Fruit fly (Drosophila melanogaster) whole organism, embryonic: ENCODE measurements around the gene Cad96Cb.

ENCODE experiments used
- Atf6 ChIP-seq: fragments of 200-800 bp; sonication (Bioruptor generic); IDR thresholded peaks from 2 replicates; pipeline ENCODE4 v1.3.6; 2022; ENCODE audit warnings: missing biosample characterization, missing genetic modification characterization
- CG11247 ChIP-seq: fragments of 200-800 bp; sonication (Bioruptor generic); IDR thresholded peaks from 2 replicates; pipeline ENCODE4 v1.3.6; 2022; ENCODE audit warnings: missing biosample characterization, missing genetic modification characterization
- CG11560 ChIP-seq: fragments of 200-800 bp; sonication (Bioruptor generic); IDR thresholded peaks from 3 replicates; pipeline ENCODE4 v1.3.6; 2022; ENCODE audit warnings: missing biosample characterization, missing genetic modification characterization
- CG11696 ChIP-seq: fragments of 200-800 bp; sonication (Bioruptor generic); IDR thresholded peaks from 2 replicates; pipeline ENCODE4 v1.3.6; 2022; ENCODE audit warnings: missing biosample characterization, missing genetic modification characterization
- CG12155 ChIP-seq: fragments of 200-800 bp; sonication (Bioruptor generic); optimal IDR thresholded peaks from 3 replicates; lab custom pipeline; 2016; ENCODE audit warnings: missing biosample characterization, missing genetic modification characterization
- CG1233 ChIP-seq: fragments of 200-800 bp; sonication (Bioruptor generic); optimal IDR thresholded peaks from 4 replicates; lab custom pipeline; 2018; ENCODE audit warnings: missing biosample characterization, mild to moderate bottlenecking, missing genetic modification characterization
- CG13424 ChIP-seq: fragments of 200-800 bp; sonication (Bioruptor generic); optimal IDR thresholded peaks from 2 replicates; lab custom pipeline; 2019; ENCODE audit warnings: missing biosample characterization, mild to moderate bottlenecking, missing genetic modification characterization, moderate library complexity
- CG1603 ChIP-seq: fragments of 200-800 bp; sonication (Bioruptor generic); optimal IDR thresholded peaks from 2 replicates; lab custom pipeline; 2019; ENCODE audit warnings: missing biosample characterization, mild to moderate bottlenecking, missing genetic modification characterization, moderate library complexity
- CG17912 ChIP-seq: fragments of 200-800 bp; sonication (Bioruptor generic); optimal IDR thresholded peaks from 2 replicates; lab custom pipeline; 2018; ENCODE audit warnings: missing biosample characterization, mild to moderate bottlenecking, missing genetic modification characterization
- CG18599 ChIP-seq: fragments of 200-800 bp; sonication (Bioruptor generic); optimal IDR thresholded peaks from 3 replicates; lab custom pipeline; 2017; ENCODE audit warnings: missing biosample characterization, missing genetic modification characterization, mild to moderate bottlenecking, moderate library complexity, missing genetic modification reagents
- CG3163 ChIP-seq: fragments of 200-800 bp; sonication (Bioruptor generic); optimal IDR thresholded peaks from 3 replicates; lab custom pipeline; 2016; ENCODE audit warnings: missing biosample characterization, missing genetic modification characterization
- CG3281 ChIP-seq: fragments of 200-800 bp; sonication (Bioruptor generic); optimal IDR thresholded peaks from 3 replicates; lab custom pipeline; 2017; ENCODE audit warnings: missing biosample characterization, mild to moderate bottlenecking, missing genetic modification characterization
- CG33213 ChIP-seq: fragments of 200-800 bp; sonication (Bioruptor generic); optimal IDR thresholded peaks from 3 replicates; lab custom pipeline; 2016; ENCODE audit warnings: missing biosample characterization, missing genetic modification characterization
- CG4328 ChIP-seq: fragments of 200-800 bp; sonication (Bioruptor generic); optimal IDR thresholded peaks from 3 replicates; lab custom pipeline; 2017; ENCODE audit warnings: missing biosample characterization, missing genetic modification reagents, missing genetic modification characterization
- CG4360 ChIP-seq: fragments of 200-800 bp; sonication (Bioruptor generic); IDR thresholded peaks from 2 replicates; pipeline ENCODE4 v1.3.6; 2022; ENCODE audit warnings: missing biosample characterization, missing genetic modification characterization
- CG6765 ChIP-seq: fragments of 200-800 bp; sonication (Bioruptor generic); optimal IDR thresholded peaks from 3 replicates; lab custom pipeline; 2017; ENCODE audit warnings: missing biosample characterization, mild to moderate bottlenecking, missing genetic modification characterization
- CG7372 ChIP-seq: fragments of 200-800 bp; sonication (Bioruptor generic); IDR thresholded peaks from 2 replicates; pipeline ENCODE4 v1.3.6; 2022; ENCODE audit warnings: missing biosample characterization, missing genetic modification characterization
- CG7987 ChIP-seq: fragments of 200-800 bp; sonication (Bioruptor generic); optimal IDR thresholded peaks from 2 replicates; lab custom pipeline; 2018; ENCODE audit warnings: missing biosample characterization, mild to moderate bottlenecking, missing genetic modification characterization, moderate library complexity
- CG8388 ChIP-seq: fragments of 200-800 bp; sonication (Bioruptor generic); optimal IDR thresholded peaks from 2 replicates; lab custom pipeline; 2019; ENCODE audit warnings: missing biosample characterization, mild to moderate bottlenecking, missing genetic modification characterization, moderate library complexity
- CG8765 ChIP-seq: fragments of 200-800 bp; sonication (Bioruptor generic); IDR thresholded peaks from 2 replicates; pipeline ENCODE4 v1.3.6; 2022; ENCODE audit warnings: missing biosample characterization, missing genetic modification characterization
- CG8944 ChIP-seq: fragments of 200-800 bp; sonication (Bioruptor generic); optimal IDR thresholded peaks from 3 replicates; lab custom pipeline; 2016; ENCODE audit warnings: missing biosample characterization, missing genetic modification characterization
- Hsf ChIP-seq: fragments of 200-800 bp; sonication (Bioruptor generic); optimal IDR thresholded peaks from 3 replicates; lab custom pipeline; 2016; ENCODE audit warnings: missing biosample characterization, missing genetic modification characterization
- Lhr ChIP-seq: fragments of 200-800 bp; sonication (Bioruptor generic); optimal IDR thresholded peaks from 3 replicates; lab custom pipeline; 2017; ENCODE audit warnings: mild to moderate bottlenecking, missing biosample characterization, missing genetic modification reagents, missing genetic modification characterization
- MTF-1 ChIP-seq: fragments of 200-800 bp; sonication (Bioruptor generic); optimal IDR thresholded peaks from 2 replicates; lab custom pipeline; 2018; ENCODE audit warnings: missing biosample characterization, mild to moderate bottlenecking, missing genetic modification characterization, borderline replicate concordance
- Mad ChIP-seq: fragments of 200-800 bp; sonication (Bioruptor generic); optimal IDR thresholded peaks from 2 replicates; lab custom pipeline; 2016; ENCODE audit warnings: missing biosample characterization, missing genetic modification characterization
- NK7.1 ChIP-seq: fragments of 200-800 bp; sonication (Bioruptor generic); optimal IDR thresholded peaks from 3 replicates; lab custom pipeline; 2016; ENCODE audit warnings: missing biosample characterization, missing genetic modification characterization
- Oaz ChIP-seq: fragments of 200-800 bp; sonication (Bioruptor generic); IDR thresholded peaks from 2 replicates; pipeline ENCODE4 v1.3.6; 2022; ENCODE audit warnings: missing biosample characterization, missing genetic modification characterization
- Oli ChIP-seq: fragments of 200-800 bp; sonication (Bioruptor generic); optimal IDR thresholded peaks from 2 replicates; lab custom pipeline; 2018; ENCODE audit warnings: missing biosample characterization, mild to moderate bottlenecking, missing genetic modification characterization, moderate library complexity
- PHDP ChIP-seq: fragments of 200-800 bp; sonication (Bioruptor generic); optimal IDR thresholded peaks from 3 replicates; lab custom pipeline; 2018; ENCODE audit warnings: missing biosample characterization, mild to moderate bottlenecking, missing genetic modification characterization, moderate library complexity
- Sin3A ChIP-seq: fragments of >200 bp; optimal IDR thresholded peaks from 2 replicates; lab custom pipeline; 2018
- al ChIP-seq: fragments of 200-800 bp; sonication (Bioruptor generic); IDR thresholded peaks from 2 replicates; pipeline ENCODE4 v1.3.6; 2022; ENCODE audit warnings: missing biosample characterization, missing genetic modification characterization
- bab2 ChIP-seq: fragments of 200-800 bp; sonication (Bioruptor generic); optimal IDR thresholded peaks from 2 replicates; lab custom pipeline; 2016; ENCODE audit warnings: missing biosample characterization, missing genetic modification characterization
- bigmax ChIP-seq: fragments of 200-800 bp; sonication (Bioruptor generic); optimal IDR thresholded peaks from 2 replicates; lab custom pipeline; 2018; ENCODE audit warnings: missing biosample characterization, mild to moderate bottlenecking, missing genetic modification characterization
- fd3F ChIP-seq: fragments of 200-800 bp; sonication (Bioruptor generic); optimal IDR thresholded peaks from 2 replicates; lab custom pipeline; 2018; ENCODE audit warnings: missing biosample characterization, mild to moderate bottlenecking, missing genetic modification characterization, moderate library complexity
- ftz-f1 ChIP-seq: fragments of 200-800 bp; sonication (Bioruptor generic); optimal IDR thresholded peaks from 2 replicates; lab custom pipeline; 2016; ENCODE audit warnings: missing biosample characterization, missing genetic modification characterization
- gcm2 ChIP-seq: fragments of 200-800 bp; sonication (Bioruptor generic); optimal IDR thresholded peaks from 2 replicates; lab custom pipeline; 2016; ENCODE audit warnings: missing biosample characterization, missing genetic modification characterization
- grau ChIP-seq: fragments of 200-800 bp; optimal IDR thresholded peaks from 3 replicates; lab custom pipeline; 2019; ENCODE audit warnings: missing biosample characterization, mild to moderate bottlenecking, missing genetic modification characterization, moderate library complexity
- inv ChIP-seq: fragments of 200-800 bp; sonication (Bioruptor generic); IDR thresholded peaks from 2 replicates; pipeline ENCODE4 v1.3.6; 2022; ENCODE audit warnings: missing biosample characterization, missing genetic modification characterization; ENCODE audit not compliant: partially characterized antibody
- luna ChIP-seq: fragments of 200-800 bp; sonication (Bioruptor generic); optimal IDR thresholded peaks from 2 replicates; lab custom pipeline; 2016; ENCODE audit warnings: missing biosample characterization, missing genetic modification characterization
- maf-S ChIP-seq: fragments of 200-800 bp; sonication (Bioruptor generic); optimal IDR thresholded peaks from 2 replicates; lab custom pipeline; 2016; ENCODE audit warnings: missing biosample characterization, missing genetic modification characterization
- nmo ChIP-seq: fragments of 200-800 bp; sonication (Bioruptor generic); optimal IDR thresholded peaks from 2 replicates; lab custom pipeline; 2018; ENCODE audit warnings: missing biosample characterization, mild to moderate bottlenecking, missing genetic modification characterization, moderate library complexity
- nom ChIP-seq: fragments of 200-800 bp; sonication (Bioruptor generic); optimal IDR thresholded peaks from 2 replicates; lab custom pipeline; 2017; ENCODE audit warnings: missing biosample characterization, missing genetic modification characterization, mild to moderate bottlenecking, moderate library complexity, missing genetic modification reagents
- pan ChIP-seq, 4 experiments: fragments of >200 bp in 3 of 4; fragments of 200-800 bp in 1 of 4; sonication (Bioruptor generic) in 1 of 4; optimal IDR thresholded peaks in 3 of 4; IDR thresholded peaks in 1 of 4; 2 replicates each; pipeline versions ENCODE4 v1.3.6 to Lab custom; 2017 to 2022; ENCODE audit warnings: missing biosample characterization in 2 of 4, missing genetic modification characterization in 2 of 4, mixed read lengths in 1 of 4
- schlank ChIP-seq: fragments of 200-800 bp; sonication (Bioruptor generic); optimal IDR thresholded peaks from 2 replicates; lab custom pipeline; 2018; ENCODE audit warnings: missing biosample characterization, mild to moderate bottlenecking, missing genetic modification characterization
- seq ChIP-seq: fragments of 200-800 bp; sonication (Bioruptor generic); IDR thresholded peaks from 2 replicates; pipeline ENCODE4 v1.3.6; 2022; ENCODE audit warnings: missing biosample characterization, missing genetic modification characterization
- slbo ChIP-seq: fragments of 200-800 bp; sonication (Bioruptor generic); IDR thresholded peaks from 2 replicates; pipeline ENCODE4 v1.3.6; 2022; ENCODE audit warnings: missing biosample characterization, missing genetic modification characterization
- so ChIP-seq: fragments of 200-800 bp; sonication (Bioruptor generic); IDR thresholded peaks from 3 replicates; pipeline ENCODE4 v1.3.6; 2022; ENCODE audit warnings: missing biosample characterization, missing genetic modification characterization
- vnd ChIP-seq: fragments of 200-800 bp; sonication (Bioruptor generic); IDR thresholded peaks from 3 replicates; pipeline ENCODE4 v1.3.6; 2022; ENCODE audit warnings: missing biosample characterization, missing genetic modification characterization; ENCODE audit not compliant: partially characterized antibody
- wor ChIP-seq: fragments of 200-800 bp; sonication (Bioruptor generic); IDR thresholded peaks from 2 replicates; pipeline ENCODE4 v1.3.6; 2022; ENCODE audit warnings: missing biosample characterization, missing genetic modification characterization
- zfh2 ChIP-seq: fragments of 200-800 bp; sonication (Bioruptor generic); optimal IDR thresholded peaks from 2 replicates; lab custom pipeline; 2016; ENCODE audit warnings: missing biosample characterization, missing genetic modification characterization

Cad96Cb gene

dm6 chr3R:25193726-25194204, 38.4 kb downstream of the Cad96Cb start, which contains the start of gene lobo (continued):
- TF ChIP-seq seq (GFP tag; lab: Robert Waterston, UW) (peak; percentile 48; the same call in 1 of the 2 replicates), luna (GFP tag; lab: Kevin White, UChicago) (peak; percentile 27), zfh2 (GFP tag; lab: Kevin White, UChicago) (peak; percentile 45), CG6765 (GFP tag; lab: Kevin White, UChicago) (no peak), CG11247 (GFP tag; lab: Robert Waterston, UW) (peak; percentile 39; the same call in 1 of the 2 replicates), maf-S (peak; percentile 61), CG4328 (peak; percentile 41), CG11696 (GFP tag; lab: Robert Waterston, UW) (peak; percentile 17; the same call in 1 of the 2 replicates), CG7372 (GFP tag; lab: Robert Waterston, UW) (peak; percentile 61), gcm2 (no peak), grau (peak; percentile 66), CG1603 (tag; lab: Kevin White, UChicago) (peak; percentile 74), MTF-1 (GFP tag; lab: Kevin White, UChicago) (no peak), CG3281 (peak; percentile 26), slbo (peak; percentile 85), pan (optimal IDR thresholded peaks at IDR 0.05; lab: Kevin White, UChicago) (no peak), pan (GFP tag; optimal IDR thresholded peaks at IDR 0.05 in 1 of 2, IDR thresholded peaks at IDR 0.05 in 1 of 2) (no peak), CG1233 (GFP tag; lab: Kevin White, UChicago) (peak; percentile 68), Mad (GFP tag; lab: Kevin White, UChicago) (peak; percentile 36), CG8388 (GFP tag; lab: Kevin White, UChicago) (peak; percentile 8), al (peak; percentile 48; the same call in 1 of the 2 replicates), bab2 (GFP tag; lab: Kevin White, UChicago) (peak; percentile 53), CG3163 (GFP tag; lab: Kevin White, UChicago) (peak; percentile 54), PHDP (peak; percentile 73), Hsf (GFP tag; lab: Kevin White, UChicago) (peak; percentile 72), fd3F (GFP tag; lab: Kevin White, UChicago) (peak; percentile 53), wor (0 out of 2 replicates have a peak, but pooled peaks have one; percentile 21), inv (GFP tag; lab: Robert Waterston, UW) (no peak), CG18599 (GFP tag; lab: Kevin White, UChicago) (no peak), CG7987 (peak; percentile 69), Oaz (peak; percentile 71; the same call in 1 of the 2 replicates), schlank (peak; percentile 45), vnd (no peak), nmo (peak; percentile 57), NK7.1 (GFP tag; lab: Kevin White, UChicago) (peak; percentile 69), CG4360 (no peak), Oli (peak; percentile 27), CG12155 (GFP tag; lab: Kevin White, UChicago) (peak; percentile 9), bigmax (GFP tag; lab: Kevin White, UChicago) (peak; percentile 14), Lhr (GFP tag; lab: Kevin White, UChicago) (peak; percentile 82), CG8944 (GFP tag; lab: Kevin White, UChicago) (no peak), CG33213 (GFP tag; lab: Kevin White, UChicago) (peak; percentile 83), Sin3A (lab: Kevin White, UChicago) (no peak), CG13424 (tag; lab: Kevin White, UChicago) (peak; percentile 67), nom (GFP tag; lab: Kevin White, UChicago) (no peak), ftz-f1 (GFP tag; lab: Kevin White, UChicago) (peak; percentile 10), Atf6 (GFP tag; lab: Robert Waterston, UW) (peak; percentile 66), CG17912 (GFP tag; lab: Kevin White, UChicago) (peak; percentile 67), CG11560 (tag; lab: Robert Waterston, UW) (peak; percentile 6; the same call in 1 of the 3 replicates), CG8765 (GFP tag; lab: Robert Waterston, UW) (no peak), so (GFP tag; lab: Robert Waterston, UW) (peak; percentile 36; the same call in 1 of the 3 replicates)
